Worm (Caenorhabditis elegans): ENCODE measurements around the gene C17C3.11.

The C17C3.11 gene

DNA sequence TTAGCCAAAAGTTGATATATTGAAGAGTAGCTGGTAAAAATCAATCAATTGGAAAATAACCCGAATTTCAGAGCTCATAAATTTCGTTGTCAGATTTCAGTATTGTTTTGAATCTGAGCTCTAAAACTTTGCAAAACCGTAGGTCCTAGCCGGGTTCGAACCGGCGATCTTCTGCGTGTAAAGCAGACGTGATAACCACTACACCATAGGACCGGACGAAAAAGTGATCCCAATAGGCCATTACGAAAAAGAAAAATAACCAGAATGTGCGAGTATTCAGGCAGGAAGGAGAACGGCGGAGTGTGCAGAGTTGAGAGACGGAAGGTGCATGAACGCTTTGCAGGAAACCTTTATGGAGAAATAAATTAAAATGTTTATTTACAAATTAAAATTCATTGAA, 39.4 kb downstream of the C17C3.11 start (continued):
- TF ChIP-seq unc-3 (GFP tag; conservative IDR thresholded peaks at IDR 0.05) (no peak), unc-3 (tag; optimal IDR thresholded peaks at IDR 0.05) (no peak), hlh-6 (tag; optimal IDR thresholded peaks at IDR 0.05) (peak; percentile 37), ztf-16 (tag; optimal IDR thresholded peaks at IDR 0.05) (no peak), ceh-6 (GFP tag; optimal IDR thresholded peaks at IDR 0.05) (peak; percentile 55), nfya-1 (tag; optimal IDR thresholded peaks at IDR 0.05) (peak; percentile 9), eyg-1 (tag; optimal IDR thresholded peaks at IDR 0.05) (no peak), ceh-34 (tag; optimal IDR thresholded peaks at IDR 0.05) (peak; percentile 21), ceh-48 (tag; optimal IDR thresholded peaks at IDR 0.05) (peak; percentile 0), dve-1 (tag; optimal IDR thresholded peaks at IDR 0.05) (peak; percentile 43), nhr-232 (tag; optimal IDR thresholded peaks at IDR 0.05) (peak; percentile 47)

DNA sequence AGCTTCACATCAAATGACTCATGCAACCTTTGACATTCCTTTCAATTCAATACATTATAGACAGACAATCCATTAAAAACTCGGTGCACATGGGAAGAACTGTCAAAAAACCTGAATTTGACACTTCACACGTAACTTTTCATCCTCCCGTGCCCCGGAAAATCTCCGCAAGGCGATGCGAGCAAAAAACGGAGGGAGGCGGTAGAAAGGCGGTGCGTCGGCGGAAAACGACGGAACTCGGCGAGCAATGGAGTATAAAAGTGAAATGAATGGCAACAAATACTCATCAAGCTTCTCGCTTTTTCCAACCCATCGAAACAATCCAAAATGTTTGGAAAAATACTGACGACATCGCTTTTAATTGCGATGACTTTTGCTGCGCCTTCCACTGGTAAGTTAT, 40.4 kb downstream of the C17C3.11 start, which contains the start of gene T25E4.1:
Gene T25E4.1, plus strand, starts transcription at position 301 of the 400 bp plus-strand sequence.
- TF ChIP-seq pqm-1 (tag; optimal IDR thresholded peaks at IDR 0.05) = no peak
- no peak for TF ChIP-seq unc-3 (GFP tag; conservative IDR thresholded peaks at IDR 0.05)
- no peak for TF ChIP-seq unc-3 (tag; optimal IDR thresholded peaks at IDR 0.05)
- TF ChIP-seq sdc-2 (tag; optimal IDR thresholded peaks at IDR 0.05) = no peak
- TF ChIP-seq ceh-6 (GFP tag; optimal IDR thresholded peaks at IDR 0.05) = no peak
- TF ChIP-seq F13H6.1 (tag; optimal IDR thresholded peaks at IDR 0.05) = no peak

DNA sequence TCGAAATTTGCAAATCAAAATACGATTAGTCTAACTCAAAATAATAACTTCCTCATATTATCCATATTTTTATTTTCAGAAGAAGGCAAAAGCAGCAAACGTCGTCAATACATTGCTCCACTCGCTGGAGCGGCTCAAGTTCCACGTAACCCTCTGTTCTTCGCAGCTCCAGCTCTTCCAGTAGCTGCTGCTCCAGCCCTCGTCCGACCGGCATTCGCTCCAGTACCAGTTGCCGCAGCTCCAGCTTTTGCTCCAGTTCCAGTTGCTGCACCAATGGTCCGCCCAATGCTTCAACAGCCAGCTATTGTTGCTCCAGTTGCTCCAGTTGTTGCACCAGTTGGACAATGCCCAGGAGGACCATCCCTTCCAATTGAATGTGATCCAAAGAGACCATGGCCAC, 41.1 kb downstream of the C17C3.11 start:
- TF ChIP-seq unc-3 (GFP tag; conservative IDR thresholded peaks at IDR 0.05) (no peak), unc-3 (tag; optimal IDR thresholded peaks at IDR 0.05) (no peak), gmeb-2 (tag; optimal IDR thresholded peaks at IDR 0.05) (no peak), K09A11.1 (tag; optimal IDR thresholded peaks at IDR 0.05; ENCODE audit: insufficient read depth) (no peak), elt-4 (tag; optimal IDR thresholded peaks at IDR 0.05) (no peak), lin-11 (tag; optimal IDR thresholded peaks at IDR 0.05) (no peak), dve-1 (tag; optimal IDR thresholded peaks at IDR 0.05) (no peak), sdc-2 (tag; optimal IDR thresholded peaks at IDR 0.05) (no peak)

DNA sequence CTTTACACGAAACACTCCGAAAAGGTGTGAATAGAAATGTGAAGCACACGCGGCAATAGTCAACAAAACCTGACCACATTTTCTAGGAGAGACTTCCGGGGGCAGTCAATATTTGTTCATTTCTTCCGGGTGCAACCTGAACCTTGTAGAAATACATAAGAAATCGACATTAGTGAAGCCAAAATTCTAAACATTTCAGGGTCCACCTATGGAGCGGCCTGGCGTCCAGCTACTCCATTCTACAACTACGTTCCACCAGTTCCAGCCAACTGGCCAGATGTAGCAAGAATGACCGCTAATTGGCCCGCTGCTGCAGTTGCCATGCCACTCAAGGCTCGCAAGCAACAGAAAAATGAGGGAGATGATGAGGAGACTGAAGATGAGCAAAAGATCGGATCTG, 41.6 kb downstream of the C17C3.11 start:
- TF ChIP-seq hlh-15 (tag; optimal IDR thresholded peaks at IDR 0.05) (no peak), ceh-30 (tag; optimal IDR thresholded peaks at IDR 0.05) (no peak), hlh-13 (GFP tag; optimal IDR thresholded peaks at IDR 0.05) (no peak), npax-4 (tag; optimal IDR thresholded peaks at IDR 0.05) (no peak), odd-2 (tag; optimal IDR thresholded peaks at IDR 0.05) (no peak), elt-4 (tag; optimal IDR thresholded peaks at IDR 0.05) (no peak), ceh-18 (tag; optimal IDR thresholded peaks at IDR 0.05) (no peak), eyg-1 (tag; optimal IDR thresholded peaks at IDR 0.05) (no peak), pat-9 (tag; optimal IDR thresholded peaks at IDR 0.05) (no peak), mec-3 (tag; optimal IDR thresholded peaks at IDR 0.05; ENCODE audit: borderline replicate concordance) (no peak), dmd-4 (tag; optimal IDR thresholded peaks at IDR 0.05; ENCODE audit: borderline replicate concordance) (no peak), rnt-1 (tag; optimal IDR thresholded peaks at IDR 0.05) (no peak), ceh-2 (tag; optimal IDR thresholded peaks at IDR 0.05) (no peak), sox-2 (GFP tag; IDR thresholded peaks at IDR 0.05) (no peak), nhr-232 (tag; optimal IDR thresholded peaks at IDR 0.05) (no peak), syd-9 (tag; optimal IDR thresholded peaks at IDR 0.05) (no peak), ceh-34 (tag; optimal IDR thresholded peaks at IDR 0.05) (no peak), unc-3 (GFP tag; conservative IDR thresholded peaks at IDR 0.05) (no peak), unc-3 (tag; optimal IDR thresholded peaks at IDR 0.05) (no peak)

DNA sequence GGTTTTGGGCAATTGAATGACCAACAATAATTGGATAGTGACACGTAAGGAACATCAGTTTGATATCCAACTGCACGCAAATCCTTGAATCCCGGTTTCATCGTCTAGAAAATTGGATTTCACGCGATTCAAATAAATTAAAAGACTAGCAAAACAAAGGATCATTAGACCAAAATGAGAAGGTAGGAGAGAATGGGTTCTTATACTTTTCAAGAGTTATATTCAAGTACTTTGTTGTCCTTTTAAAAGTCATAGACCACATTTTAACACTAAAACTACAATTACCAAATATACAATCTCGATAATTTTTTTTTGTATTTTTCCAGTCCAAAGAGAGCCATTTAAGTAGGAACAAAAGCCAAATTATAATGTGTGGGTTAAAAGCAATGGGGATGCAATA, 44.7 kb downstream of the C17C3.11 start, which contains the start of gene T25E4.2:
Gene T25E4.2, minus strand, starts transcription at position 101 of the 400 bp plus-strand sequence.
- TF ChIP-seq hlh-8 (tag; optimal IDR thresholded peaks at IDR 0.05) = no peak
- TF ChIP-seq rnt-1 (tag; optimal IDR thresholded peaks at IDR 0.05) = no peak
- TF ChIP-seq ceh-45 (GFP tag; IDR thresholded peaks at IDR 0.05) = no peak
- no peak for TF ChIP-seq K02D7.2 (tag; optimal IDR thresholded peaks at IDR 0.05)
- TF ChIP-seq tbx-2 (tag; optimal IDR thresholded peaks at IDR 0.05) = no peak
- no peak for TF ChIP-seq ceh-19 (GFP tag; optimal IDR thresholded peaks at IDR 0.05)
- TF ChIP-seq ceh-9 (tag; optimal IDR thresholded peaks at IDR 0.05) = no peak
- no peak for TF ChIP-seq pha-4 (tag; optimal IDR thresholded peaks at IDR 0.05)
- no peak for TF ChIP-seq fkh-10 (GFP tag; optimal IDR thresholded peaks at IDR 0.05)
- no peak for TF ChIP-seq hlh-30 (tag; optimal IDR thresholded peaks at IDR 0.05; ENCODE audit: insufficient read depth)
- TF ChIP-seq pax-1 (tag; optimal IDR thresholded peaks at IDR 0.05) = no peak
- no peak for TF ChIP-seq nhr-11 (tag; optimal IDR thresholded peaks at IDR 0.05)
- no peak for TF ChIP-seq tbx-7 (tag; optimal IDR thresholded peaks at IDR 0.05)
- TF ChIP-seq hlh-15 (tag; optimal IDR thresholded peaks at IDR 0.05) = no peak
- no peak for TF ChIP-seq fkh-6 (tag; optimal IDR thresholded peaks at IDR 0.05)
